Fruit fly (Drosophila melanogaster): ENCODE data around the gene CG3213.
A peak's percentile ranks its signal among the peaks of the same experiment; 100 is the strongest.

The CG3213 gene

dm6 chr2L:3472242-3472641 is 47.2 kb downstream of the CG3213 start, which contains the start of gene Pgant4 (continued):
- TF ChIP-seq CG8290 (GFP tag; optimal IDR thresholded peaks at IDR 0.05) (peak; percentile 62), CG8290 (tag; optimal IDR thresholded peaks at IDR 0.05) (peak in 1 of 2 experiments; percentile 75), Optix (GFP tag; IDR thresholded peaks at IDR 0.05) (peak; percentile 68), CG15696 (tag; optimal IDR thresholded peaks at IDR 0.05) (peak; percentile 56), fu2 (GFP tag; optimal IDR thresholded peaks at IDR 0.05) (no peak), schlank (tag; optimal IDR thresholded peaks at IDR 0.05) (peak; percentile 16), cas (GFP tag; IDR thresholded peaks at IDR 0.05) (no peak), p53 (GFP tag; optimal IDR thresholded peaks at IDR 0.05) (no peak), stc (GFP tag; IDR thresholded peaks at IDR 0.05) (0 out of 2 replicates have a peak, but pooled peaks have one; percentile 13), CG17328 (GFP tag; IDR thresholded peaks at IDR 0.05) (peak; percentile 60), Dip2 (GFP tag; IDR thresholded peaks at IDR 0.05) (peak; percentile 98), zf30C (GFP tag; optimal IDR thresholded peaks at IDR 0.05) (no peak), Mad (GFP tag; optimal IDR thresholded peaks at IDR 0.05) (peak; percentile 2), CG4617 (GFP tag; optimal IDR thresholded peaks at IDR 0.05; ENCODE audit: borderline replicate concordance) (peak; percentile 28), dimm (GFP tag; IDR thresholded peaks at IDR 0.05) (no peak), zen (tag; optimal IDR thresholded peaks at IDR 0.05) (peak; percentile 52), Med (GFP tag) (peak; percentile 83), CG18262 (tag; optimal IDR thresholded peaks at IDR 0.05) (peak; percentile 16), cad (GFP tag; optimal IDR thresholded peaks at IDR 0.05) (no peak), stwl (tag; optimal IDR thresholded peaks at IDR 0.05) (peak; percentile 41), CG5245 (GFP tag; optimal IDR thresholded peaks at IDR 0.05) (peak; percentile 65), lbe (GFP tag; optimal IDR thresholded peaks at IDR 0.05) (no peak), unpg (GFP tag; optimal IDR thresholded peaks at IDR 0.05) (peak; percentile 40), CG7357 (GFP tag; IDR thresholded peaks at IDR 0.05) (peak; percentile 43; the same call in 1 of the 3 replicates), lab (GFP tag; optimal IDR thresholded peaks at IDR 0.05) (no peak), knrl (GFP tag; IDR thresholded peaks at IDR 0.05; ENCODE audit: partially characterized antibody) (no peak; the same call in 2 of the 3 replicates), ken (GFP tag; IDR thresholded peaks at IDR 0.05) (peak; percentile 73), fd3F (GFP tag; optimal IDR thresholded peaks at IDR 0.05) (peak; percentile 20), Lhr (GFP tag; optimal IDR thresholded peaks at IDR 0.05) (peak; percentile 68), pho (GFP tag; optimal IDR thresholded peaks at IDR 0.05) (no peak), ro (GFP tag; IDR thresholded peaks at IDR 0.05) (peak; percentile 29; the same call in 1 of the 2 replicates), CG6654 (GFP tag; optimal IDR thresholded peaks at IDR 0.05) (no peak), CG12744 (GFP tag; optimal IDR thresholded peaks at IDR 0.05) (peak; percentile 45), CG34224 (GFP tag; IDR thresholded peaks at IDR 0.05; ENCODE audit: partially characterized antibody) (no peak), CG12391 (tag; optimal IDR thresholded peaks at IDR 0.05) (peak; percentile 18), Hr39 (optimal IDR thresholded peaks at IDR 0.05) (no peak), Sry-δ (GFP tag; optimal IDR thresholded peaks at IDR 0.05) (no peak), Dref (GFP tag; IDR thresholded peaks at IDR 0.05) (peak; percentile 36; the same call in 1 of the 2 replicates), gem (tag; optimal IDR thresholded peaks at IDR 0.05) (no peak), Neu2 (GFP tag; optimal IDR thresholded peaks at IDR 0.05; ENCODE audit: borderline replicate concordance) (no peak), CG10543 (GFP tag; optimal IDR thresholded peaks at IDR 0.05) (peak; percentile 25), ind (GFP tag; optimal IDR thresholded peaks at IDR 0.05) (peak; percentile 43), CG17612 (GFP tag; IDR thresholded peaks at IDR 0.05) (no peak), CG8281 (tag; optimal IDR thresholded peaks at IDR 0.05) (no peak), CG10979 (tag; optimal IDR thresholded peaks at IDR 0.05) (peak; percentile 47), CG4707 (GFP tag; optimal IDR thresholded peaks at IDR 0.05) (no peak), CG3995 (GFP tag; optimal IDR thresholded peaks at IDR 0.05) (no peak), her (GFP tag; optimal IDR thresholded peaks at IDR 0.05) (no peak), yki (optimal IDR thresholded peaks at IDR 0.05) (no peak), sima (GFP tag; optimal IDR thresholded peaks at IDR 0.05) (no peak), CG5953 (GFP tag; IDR thresholded peaks at IDR 0.05) (no peak), Hr3 (GFP tag; optimal IDR thresholded peaks at IDR 0.05) (peak; percentile 57)

All from whole organism, embryonic.